Worm (Caenorhabditis elegans): ENCODE data around the gene kin-26.

kin-26 gene

DNA sequence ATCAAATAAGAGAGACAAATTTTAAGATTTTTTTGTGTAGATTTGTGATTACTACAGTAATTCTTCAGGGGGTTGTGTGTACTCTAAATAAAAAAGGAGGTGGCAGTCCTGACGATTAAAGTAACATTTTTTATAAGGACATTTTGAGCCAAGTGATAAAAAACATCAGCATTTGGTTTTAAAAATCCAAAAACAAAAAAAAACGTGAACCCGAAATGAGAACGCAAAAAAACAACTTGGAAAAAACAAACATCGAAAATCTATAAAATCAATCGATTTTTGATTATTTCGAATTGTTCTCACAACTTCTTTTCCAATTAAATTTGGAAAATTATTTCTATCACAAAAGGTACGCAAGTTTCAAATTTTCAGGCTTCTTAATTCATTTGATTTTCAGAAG lies 7.2 kb downstream of the kin-26 start, which contains the start of gene T06C10.3:
TSS of gene T06C10.3 (plus strand) at position 301 of the 400 bp plus-strand sequence.
- TF ChIP-seq elt-1 (tag; optimal IDR thresholded peaks at IDR 0.05) (no peak), ceh-82 (tag; optimal IDR thresholded peaks at IDR 0.05) (no peak), peb-1 (tag; optimal IDR thresholded peaks at IDR 0.05) (no peak), ama-1 (optimal IDR thresholded peaks at IDR 0.05) (no peak), ztf-1 (GFP tag; conservative IDR thresholded peaks at IDR 0.05) (no peak), ZK546.5 (tag; optimal IDR thresholded peaks at IDR 0.05) (no peak), skn-1 (tag; optimal IDR thresholded peaks at IDR 0.05) (no peak), blmp-1 (tag; optimal IDR thresholded peaks at IDR 0.05; ENCODE audit: insufficient read depth) (no peak), F13H6.1 (tag; optimal IDR thresholded peaks at IDR 0.05) (no peak)

DNA sequence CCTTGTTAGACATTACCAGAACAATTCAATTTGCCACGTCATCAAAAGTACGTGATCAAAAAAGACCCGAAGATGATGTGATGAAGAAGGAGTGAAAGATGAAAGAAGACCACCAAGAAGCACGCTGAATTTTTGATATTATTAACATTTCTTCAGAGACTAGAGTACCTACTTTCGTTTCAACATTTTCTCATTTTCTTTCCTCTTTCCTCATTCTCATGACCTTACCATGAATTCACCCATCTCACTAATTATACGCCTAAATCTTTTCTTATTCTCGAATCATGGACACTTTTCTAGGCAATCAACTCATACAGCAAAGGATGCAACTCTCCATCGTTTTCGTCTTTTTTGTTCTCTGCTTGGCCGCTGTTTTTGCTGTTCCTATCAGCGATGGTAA lies 9.1 kb downstream of the kin-26 start, which contains the start of gene flp-10:
TSS of gene flp-10 (plus strand) at position 301 of the 400 bp plus-strand sequence.
- no peak for TF ChIP-seq egl-27 (tag; optimal IDR thresholded peaks at IDR 0.05)
- no peak for TF ChIP-seq aly-2 (tag; optimal IDR thresholded peaks at IDR 0.05)
- no peak for TF ChIP-seq lin-11 (tag; optimal IDR thresholded peaks at IDR 0.05)
- no peak for TF ChIP-seq elt-3 (tag; optimal IDR thresholded peaks at IDR 0.05)
- no peak for TF ChIP-seq lin-13 (GFP tag; optimal IDR thresholded peaks at IDR 0.05)
- no peak for TF ChIP-seq ceh-16 (tag; optimal IDR thresholded peaks at IDR 0.05)
- no peak for TF ChIP-seq nhr-129 (tag; optimal IDR thresholded peaks at IDR 0.05)
- no peak for TF ChIP-seq mbf-1 (tag; optimal IDR thresholded peaks at IDR 0.05)
- no peak for TF ChIP-seq snpc-4 (tag; optimal IDR thresholded peaks at IDR 0.05)
- TF ChIP-seq elt-1 (tag; optimal IDR thresholded peaks at IDR 0.05) = no peak
- TF ChIP-seq unc-39 (tag; optimal IDR thresholded peaks at IDR 0.05) = no peak
- TF ChIP-seq nhr-12 (tag; optimal IDR thresholded peaks at IDR 0.05) = no peak
- no peak for TF ChIP-seq lsy-2 (tag; optimal IDR thresholded peaks at IDR 0.05)
- no peak for TF ChIP-seq C34F6.9 (tag; optimal IDR thresholded peaks at IDR 0.05)
- TF ChIP-seq dmd-4 (tag; optimal IDR thresholded peaks at IDR 0.05) = no peak
- TF ChIP-seq Y55F3AM.14 (GFP tag; optimal IDR thresholded peaks at IDR 0.05) = no peak
- TF ChIP-seq nhr-21 (tag; optimal IDR thresholded peaks at IDR 0.05) = no peak
- TF ChIP-seq nhr-6 (tag; optimal IDR thresholded peaks at IDR 0.05) = no peak
- no peak for TF ChIP-seq skn-1 (tag; optimal IDR thresholded peaks at IDR 0.05)
- no peak for TF ChIP-seq crh-2 (tag; optimal IDR thresholded peaks at IDR 0.05)

DNA sequence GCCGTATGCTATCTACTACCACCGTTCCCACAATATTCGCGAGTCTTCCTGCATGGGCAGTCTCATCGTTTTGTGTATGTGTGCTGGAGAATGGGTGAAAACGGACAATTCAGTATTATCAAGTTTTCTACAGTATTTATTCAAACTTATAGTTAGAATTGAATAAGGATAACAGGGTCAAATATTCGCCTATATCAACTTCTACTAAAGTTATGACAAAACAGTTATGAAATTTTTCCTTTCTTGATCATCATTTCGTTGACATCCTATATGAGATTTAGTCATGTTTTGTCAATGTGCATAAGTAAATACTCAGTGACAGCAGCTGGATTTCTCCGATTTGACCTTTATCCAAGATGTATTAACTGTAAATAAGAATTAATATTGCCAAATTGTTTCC lies 26.4 kb downstream of the kin-26 start:
- TF ChIP-seq nhr-23 (tag; optimal IDR thresholded peaks at IDR 0.05) (no peak), nhr-77 (tag; optimal IDR thresholded peaks at IDR 0.05) (no peak), fos-1 (tag; optimal IDR thresholded peaks at IDR 0.05) (no peak)

DNA sequence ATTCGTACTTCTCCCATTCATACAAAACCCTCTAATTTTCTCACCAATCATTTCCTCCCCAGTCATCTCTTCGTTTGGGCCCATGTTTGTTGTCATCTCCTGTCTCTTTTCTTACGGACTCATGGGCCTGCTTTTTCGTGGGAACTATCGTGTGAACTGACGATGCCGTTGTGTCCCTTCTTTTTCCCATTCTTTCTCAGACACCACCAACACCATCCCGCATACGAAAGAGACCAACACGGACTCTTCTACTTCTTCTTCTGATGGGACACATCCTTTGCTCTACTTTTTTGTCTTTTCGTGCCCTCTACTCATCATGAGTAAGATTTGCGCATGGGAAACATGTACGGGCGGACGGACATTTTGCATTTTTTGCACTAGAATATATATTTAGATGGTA lies 27.4 kb downstream of the kin-26 start:
- TF ChIP-seq mab-5 (tag; optimal IDR thresholded peaks at IDR 0.05) = no peak
- no peak for TF ChIP-seq unc-62 (GFP tag; optimal IDR thresholded peaks at IDR 0.05)
- no peak for TF ChIP-seq mbf-1 (tag; optimal IDR thresholded peaks at IDR 0.05)
- TF ChIP-seq F13H6.1 (tag; optimal IDR thresholded peaks at IDR 0.05) = no peak
- TF ChIP-seq nhr-11 (tag; optimal IDR thresholded peaks at IDR 0.05) = no peak
- no peak for TF ChIP-seq snpc-4 (tag; optimal IDR thresholded peaks at IDR 0.05)
- no peak for TF ChIP-seq ceh-16 (tag; optimal IDR thresholded peaks at IDR 0.05)
- TF ChIP-seq ztf-1 (GFP tag; conservative IDR thresholded peaks at IDR 0.05) = no peak
- no peak for TF ChIP-seq Y55F3AM.14 (GFP tag; optimal IDR thresholded peaks at IDR 0.05)
- no peak for TF ChIP-seq elt-1 (tag; optimal IDR thresholded peaks at IDR 0.05)
- TF ChIP-seq alr-1 (tag; optimal IDR thresholded peaks at IDR 0.05) = no peak
- no peak for TF ChIP-seq lsy-2 (tag; optimal IDR thresholded peaks at IDR 0.05)
- no peak for TF ChIP-seq ama-1 (optimal IDR thresholded peaks at IDR 0.05)
- no peak for TF ChIP-seq lin-13 (GFP tag; optimal IDR thresholded peaks at IDR 0.05)
- no peak for TF ChIP-seq nhr-21 (tag; optimal IDR thresholded peaks at IDR 0.05)
- no peak for TF ChIP-seq nhr-25 (tag; optimal IDR thresholded peaks at IDR 0.05)

DNA sequence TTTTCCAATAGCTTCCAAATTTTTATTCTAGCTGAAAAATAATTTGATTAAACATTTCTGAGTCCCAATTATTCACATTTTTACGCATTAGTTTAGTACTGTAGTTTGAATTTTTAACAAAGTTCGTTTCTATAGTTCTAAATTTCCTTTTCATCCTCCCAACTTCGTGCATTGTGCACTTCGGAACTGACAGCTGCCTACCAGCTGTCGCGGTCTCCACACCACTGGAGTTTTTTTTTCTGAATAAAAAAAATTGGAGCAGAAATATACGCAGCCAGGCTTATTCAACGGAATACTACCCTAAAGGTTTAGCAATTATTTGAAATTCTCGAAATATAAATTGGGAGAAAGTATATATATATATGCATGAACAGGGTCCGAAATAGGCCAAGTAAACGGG lies 28.4 kb downstream of the kin-26 start:
- no peak for TF ChIP-seq nhr-129 (tag; optimal IDR thresholded peaks at IDR 0.05)
- TF ChIP-seq nhr-11 (tag; optimal IDR thresholded peaks at IDR 0.05) = no peak
- TF ChIP-seq nhr-6 (tag; optimal IDR thresholded peaks at IDR 0.05) = no peak
- no peak for TF ChIP-seq nhr-12 (tag; optimal IDR thresholded peaks at IDR 0.05)
- no peak for TF ChIP-seq nhr-10 (tag; optimal IDR thresholded peaks at IDR 0.05)
- TF ChIP-seq lin-13 (GFP tag; optimal IDR thresholded peaks at IDR 0.05) = no peak
- TF ChIP-seq F13H6.1 (tag; optimal IDR thresholded peaks at IDR 0.05) = no peak
- no peak for TF ChIP-seq ztf-4 (tag; optimal IDR thresholded peaks at IDR 0.05)
- TF ChIP-seq ceh-82 (tag; optimal IDR thresholded peaks at IDR 0.05) = no peak
- TF ChIP-seq nhr-25 (tag; optimal IDR thresholded peaks at IDR 0.05) = no peak
- TF ChIP-seq nhr-77 (tag; optimal IDR thresholded peaks at IDR 0.05) = no peak
- TF ChIP-seq elt-3 (tag; optimal IDR thresholded peaks at IDR 0.05) = no peak
- no peak for TF ChIP-seq nhr-237 (tag; optimal IDR thresholded peaks at IDR 0.05)
- TF ChIP-seq peb-1 (tag; optimal IDR thresholded peaks at IDR 0.05) = no peak
- TF ChIP-seq unc-39 (tag; optimal IDR thresholded peaks at IDR 0.05) = no peak
- no peak for TF ChIP-seq unc-62 (GFP tag; optimal IDR thresholded peaks at IDR 0.05)
- no peak for TF ChIP-seq ZK546.5 (tag; optimal IDR thresholded peaks at IDR 0.05)
